Worm (Caenorhabditis elegans) whole organism, late embryonic: ENCODE results near the gene Y22D7AL.1.
A peak's percentile ranks its signal among the peaks of the same experiment; 100 is the strongest.

ENCODE experiments used
- C38D4.7 ChIP-seq: fragments of 200-800 bp; sonication (Bioruptor generic); optimal IDR thresholded peaks from 2 replicates; lab custom pipeline; 2018; ENCODE audit warnings: mild to moderate bottlenecking, missing genetic modification characterization, moderate library complexity, missing compliant biosample characterization
- F13H6.1 ChIP-seq: sonication (generic microtip); optimal IDR thresholded peaks from 2 replicates; lab custom pipeline; 2016; ENCODE audit warnings: missing genetic modification characterization, missing compliant biosample characterization
- K02D7.2 ChIP-seq: sonication (generic microtip); optimal IDR thresholded peaks from 2 replicates; lab custom pipeline; 2017; ENCODE audit warnings: mild to moderate bottlenecking, missing genetic modification characterization, missing compliant biosample characterization
- Y22D7AL.16 ChIP-seq: sonication (generic microtip); optimal IDR thresholded peaks from 2 replicates; lab custom pipeline; 2016; ENCODE audit warnings: missing genetic modification characterization, missing compliant biosample characterization
- ahr-1 ChIP-seq: sonication (generic microtip); optimal IDR thresholded peaks from 2 replicates; lab custom pipeline; 2016; ENCODE audit warnings: missing genetic modification characterization, missing compliant biosample characterization
- ceh-14 ChIP-seq: sonication (generic microtip); optimal IDR thresholded peaks from 2 replicates; lab custom pipeline; 2016; ENCODE audit warnings: missing genotype, missing genetic modification characterization, missing compliant biosample characterization
- ceh-18 ChIP-seq: sonication (generic microtip); optimal IDR thresholded peaks from 2 replicates; lab custom pipeline; 2016; ENCODE audit warnings: missing genetic modification characterization, missing compliant biosample characterization
- ceh-19 ChIP-seq: fragments of 200-800 bp; sonication (Bioruptor generic); optimal IDR thresholded peaks from 2 replicates; lab custom pipeline; 2018; ENCODE audit warnings: mild to moderate bottlenecking, missing genetic modification characterization, missing compliant biosample characterization
- ceh-2 ChIP-seq: sonication (generic microtip); optimal IDR thresholded peaks from 2 replicates; lab custom pipeline; 2016; ENCODE audit warnings: missing genotype, missing genetic modification characterization, missing compliant biosample characterization
- ceh-22 ChIP-seq: sonication (generic microtip); optimal IDR thresholded peaks from 2 replicates; lab custom pipeline; 2017; ENCODE audit warnings: missing biosample characterization, missing genetic modification characterization
- ceh-31 ChIP-seq: sonication (generic microtip); optimal IDR thresholded peaks from 2 replicates; lab custom pipeline; 2016; ENCODE audit warnings: missing genetic modification characterization, missing compliant biosample characterization
- ceh-48 ChIP-seq: sonication (generic microtip); optimal IDR thresholded peaks from 2 replicates; lab custom pipeline; 2016; ENCODE audit warnings: missing genetic modification characterization, inconsistent platforms, missing compliant biosample characterization
- ceh-9 ChIP-seq: sonication (generic microtip); optimal IDR thresholded peaks from 2 replicates; lab custom pipeline; 2016; ENCODE audit warnings: mild to moderate bottlenecking, missing genetic modification characterization, inconsistent platforms, missing compliant biosample characterization
- dmd-4 ChIP-seq: sonication (generic microtip); optimal IDR thresholded peaks from 2 replicates; lab custom pipeline; 2016; ENCODE audit warnings: borderline replicate concordance, missing genetic modification characterization, missing compliant biosample characterization
- dve-1 ChIP-seq: sonication (generic microtip); optimal IDR thresholded peaks from 2 replicates; lab custom pipeline; 2017; ENCODE audit warnings: antibody characterized with exemption, mild to moderate bottlenecking, missing genetic modification characterization, missing compliant biosample characterization
- elt-2 ChIP-seq: sonication (generic microtip); optimal IDR thresholded peaks from 2 replicates; lab custom pipeline; 2016; ENCODE audit warnings: missing genetic modification reagents, missing genetic modification characterization, missing compliant biosample characterization
- ets-4 ChIP-seq: sonication (generic microtip); optimal IDR thresholded peaks from 2 replicates; lab custom pipeline; 2016; ENCODE audit warnings: missing genetic modification characterization, missing compliant biosample characterization
- fax-1 ChIP-seq: sonication (generic microtip); optimal IDR thresholded peaks from 2 replicates; lab custom pipeline; 2016; ENCODE audit warnings: missing genotype, missing genetic modification characterization, missing compliant biosample characterization
- gmeb-2 ChIP-seq: sonication (generic microtip); optimal IDR thresholded peaks from 2 replicates; lab custom pipeline; 2016; ENCODE audit warnings: missing genetic modification characterization, inconsistent platforms, missing compliant biosample characterization
- hlh-13 ChIP-seq: fragments of 200-800 bp; sonication (Bioruptor generic); optimal IDR thresholded peaks from 2 replicates; lab custom pipeline; 2018; ENCODE audit warnings: mild to moderate bottlenecking, missing genetic modification characterization, missing compliant biosample characterization
- mec-3 ChIP-seq: sonication (generic microtip); optimal IDR thresholded peaks from 2 replicates; lab custom pipeline; 2016; ENCODE audit warnings: borderline replicate concordance, missing genetic modification characterization, missing compliant biosample characterization
- nfya-1 ChIP-seq: sonication (generic microtip); optimal IDR thresholded peaks from 2 replicates; lab custom pipeline; 2017; ENCODE audit warnings: missing genetic modification characterization, mild to moderate bottlenecking, missing compliant biosample characterization, antibody characterized with exemption, moderate library complexity
- odd-2 ChIP-seq: sonication (generic microtip); optimal IDR thresholded peaks from 2 replicates; lab custom pipeline; 2017; ENCODE audit warnings: antibody characterized with exemption, mild to moderate bottlenecking, missing genetic modification characterization, missing compliant biosample characterization
- pat-9 ChIP-seq: fragments of 200-800 bp; sonication (Bioruptor generic); optimal IDR thresholded peaks from 2 replicates; lab custom pipeline; 2018; ENCODE audit warnings: mild to moderate bottlenecking, missing genetic modification characterization, moderate library complexity, missing compliant biosample characterization
- pha-2 ChIP-seq: sonication (generic microtip); optimal IDR thresholded peaks from 2 replicates; lab custom pipeline; 2017; ENCODE audit warnings: mild to moderate bottlenecking, missing genetic modification characterization, missing compliant biosample characterization
- pha-4 ChIP-seq: fragments of 150-350 bp; optimal IDR thresholded peaks from 2 replicates; lab custom pipeline; 2018; ENCODE audit warnings: missing biosample characterization, missing genetic modification reagents, missing genetic modification characterization
- pqm-1 ChIP-seq: sonication (generic microtip); optimal IDR thresholded peaks from 2 replicates; lab custom pipeline; 2016; ENCODE audit warnings: missing genetic modification characterization, missing compliant biosample characterization
- ref-2 ChIP-seq: sonication (generic microtip); optimal IDR thresholded peaks from 2 replicates; lab custom pipeline; 2016; ENCODE audit warnings: missing genetic modification characterization, missing compliant biosample characterization
- rnt-1 ChIP-seq: sonication (generic microtip); optimal IDR thresholded peaks from 2 replicates; lab custom pipeline; 2016; ENCODE audit warnings: missing genetic modification characterization, missing compliant biosample characterization
- syd-9 ChIP-seq: sonication (generic microtip); optimal IDR thresholded peaks from 2 replicates; lab custom pipeline; 2016; ENCODE audit warnings: mild to moderate bottlenecking, missing genetic modification characterization, moderate library complexity, missing compliant biosample characterization
- ttx-3 ChIP-seq: sonication (generic microtip); optimal IDR thresholded peaks from 2 replicates; lab custom pipeline; 2016; ENCODE audit warnings: missing genetic modification reagents, missing genetic modification characterization, missing compliant biosample characterization
- unc-3 ChIP-seq, 2 experiments: fragments of 200-800 bp in 1 of 2; sonication (Bioruptor generic) in 1 of 2; sonication (generic microtip) in 1 of 2; conservative IDR thresholded peaks in 1 of 2; optimal IDR thresholded peaks in 1 of 2; 2 replicates each; pipeline versions ENCODE4 v1.3.6 to Lab custom; 2016 to 2022; ENCODE audit warnings: missing compliant biosample characterization in 2 of 2, missing genetic modification characterization in 2 of 2, missing genetic modification reagents in 1 of 2
- unc-55 ChIP-seq: sonication (generic microtip); optimal IDR thresholded peaks from 2 replicates; lab custom pipeline; 2017; ENCODE audit warnings: missing biosample characterization, missing genetic modification reagents, missing genetic modification characterization
- unc-86 ChIP-seq: sonication (generic microtip); optimal IDR thresholded peaks from 2 replicates; lab custom pipeline; 2016; ENCODE audit warnings: missing genetic modification characterization, missing compliant biosample characterization
- zip-5 ChIP-seq: sonication (generic microtip); optimal IDR thresholded peaks from 2 replicates; lab custom pipeline; 2016; ENCODE audit warnings: missing genetic modification characterization, missing compliant biosample characterization
- ztf-16 ChIP-seq: sonication (generic microtip); optimal IDR thresholded peaks from 2 replicates; lab custom pipeline; 2017; ENCODE audit warnings: missing genetic modification characterization, missing compliant biosample characterization

The Y22D7AL.1 gene

DNA sequence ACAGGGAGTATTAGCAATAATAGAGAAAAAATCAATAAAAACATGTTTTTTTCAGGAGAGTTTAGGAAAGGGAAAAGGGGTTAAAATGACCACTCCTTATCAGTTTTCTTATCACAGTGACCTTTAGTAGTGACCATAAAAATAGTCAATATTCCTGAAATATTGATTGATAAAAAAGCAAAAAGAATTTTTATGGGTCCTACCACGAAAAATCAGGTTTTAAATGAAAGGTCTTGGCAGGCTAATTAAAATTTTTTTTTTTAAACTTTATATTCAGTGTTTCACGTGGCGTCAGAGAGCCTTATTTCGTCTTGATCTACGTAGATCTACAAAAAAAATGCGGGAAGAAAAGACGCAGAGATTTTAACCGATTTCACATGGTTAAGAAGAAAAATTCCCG lies 5.1 kb downstream of the Y22D7AL.1 start, which contains the start of gene cht-4:
TSS of gene cht-4 (minus strand) at position 101 of the 400 bp plus-strand sequence.
- TF ChIP-seq unc-3 (GFP tag; conservative IDR thresholded peaks at IDR 0.05; lab: Robert Waterston, UW) (no peak), unc-3 (tag; optimal IDR thresholded peaks at IDR 0.05; lab: Kevin White, UChicago) (no peak), dmd-4 (tag; lab: Kevin White, UChicago) (no peak), elt-2 (peak; percentile 67), K02D7.2 (tag; lab: Kevin White, UChicago) (no peak), pha-2 (tag; lab: Kevin White, UChicago) (no peak)

DNA sequence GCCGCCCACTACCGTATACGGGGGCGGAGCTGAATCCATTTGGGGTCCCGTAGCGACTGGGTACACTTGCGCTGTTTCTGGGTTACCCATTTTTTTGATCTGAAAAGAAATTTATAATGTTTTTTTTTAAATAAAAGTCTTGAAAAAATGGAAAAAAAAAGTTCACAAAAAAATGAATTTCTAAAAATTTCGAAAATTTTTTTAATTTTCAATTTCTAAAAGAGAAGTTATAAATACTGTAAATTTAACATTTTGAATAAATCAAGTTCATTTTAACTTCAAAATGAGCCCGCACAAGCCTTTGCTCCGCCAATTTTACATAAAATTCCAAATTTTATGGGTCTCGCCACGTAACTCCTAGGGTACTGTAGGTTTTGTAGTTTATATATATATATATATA lies 7.5 kb downstream of the Y22D7AL.1 start, which contains the start of gene Y22D7AL.15:
TSS of gene Y22D7AL.15 (minus strand) at position 101 of the 400 bp plus-strand sequence.
- TF ChIP-seq ceh-14 (tag; lab: Kevin White, UChicago) (no peak), Y22D7AL.16 (peak; percentile 37), ceh-31 (tag; lab: Kevin White, UChicago) (no peak), ttx-3 (no peak)

DNA sequence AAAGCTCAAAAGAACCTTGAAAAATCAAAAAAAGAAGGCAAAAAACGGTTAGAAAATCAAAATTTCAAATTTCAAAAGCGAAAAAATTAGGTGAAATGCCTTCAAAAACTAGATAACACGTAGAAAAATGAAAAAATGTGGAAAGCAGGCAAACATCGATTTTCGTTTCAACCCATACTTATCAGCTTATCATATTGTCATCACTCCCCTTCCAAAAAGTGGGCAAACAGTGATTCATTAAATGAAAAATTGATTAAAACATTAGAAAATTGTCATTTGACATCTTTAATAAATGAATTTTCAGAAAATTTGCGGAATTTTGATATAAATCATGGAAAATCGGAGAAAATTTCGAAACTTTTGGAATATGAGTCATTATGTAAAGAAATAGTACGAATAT lies 8.8 kb downstream of the Y22D7AL.1 start:
- no peak for TF ChIP-seq ceh-31 (tag; lab: Kevin White, UChicago)
- TF ChIP-seq odd-2 (tag; lab: Kevin White, UChicago) = no peak
- TF ChIP-seq ref-2 (tag; lab: Kevin White, UChicago) = no peak
- TF ChIP-seq ahr-1 (tag; lab: Kevin White, UChicago) = no peak
- no peak for TF ChIP-seq ceh-2 (tag; lab: Kevin White, UChicago)
- no peak for TF ChIP-seq unc-55 (GFP tag; lab: Kevin White, UChicago)
- TF ChIP-seq zip-5 (tag; lab: Kevin White, UChicago) = no peak
- TF ChIP-seq ceh-48 = no peak
- no peak for TF ChIP-seq ets-4 (tag; lab: Kevin White, UChicago)
- TF ChIP-seq hlh-13 = no peak
- no peak for TF ChIP-seq nfya-1
- TF ChIP-seq fax-1 (tag; lab: Kevin White, UChicago) = no peak

DNA sequence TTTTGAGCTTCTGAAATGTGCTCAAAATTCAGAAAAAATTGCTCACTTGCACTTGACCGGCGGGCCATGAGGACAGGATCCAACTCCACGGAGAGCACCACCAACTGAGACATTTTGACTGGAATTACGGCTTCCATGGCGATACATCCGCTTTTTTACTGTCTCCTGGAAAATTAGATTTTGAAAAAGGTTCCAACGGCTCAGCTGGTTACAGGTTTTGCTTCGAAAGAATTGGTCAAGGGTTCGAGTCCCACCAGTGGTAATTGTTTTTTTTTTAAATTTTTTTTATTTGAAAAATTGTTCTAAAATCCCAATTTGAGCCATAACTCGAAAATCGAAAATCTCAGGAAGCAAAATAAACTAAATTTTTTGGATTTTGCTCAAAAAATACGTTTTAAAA lies 10.1 kb downstream of the Y22D7AL.1 start:
- TF ChIP-seq pqm-1 (tag; lab: Kevin White, UChicago) (no peak), mec-3 (tag; lab: Kevin White, UChicago) (no peak), odd-2 (tag; lab: Kevin White, UChicago) (no peak), pha-2 (tag; lab: Kevin White, UChicago) (no peak), ceh-2 (tag; lab: Kevin White, UChicago) (no peak), dmd-4 (tag; lab: Kevin White, UChicago) (no peak), unc-3 (GFP tag; conservative IDR thresholded peaks at IDR 0.05; lab: Robert Waterston, UW) (no peak), unc-3 (tag; optimal IDR thresholded peaks at IDR 0.05; lab: Kevin White, UChicago) (no peak), pha-4 (tag; lab: Kevin White, UChicago) (no peak), K02D7.2 (tag; lab: Kevin White, UChicago) (no peak), ceh-19 (GFP tag; lab: Kevin White, UChicago) (no peak), hlh-13 (no peak)

DNA sequence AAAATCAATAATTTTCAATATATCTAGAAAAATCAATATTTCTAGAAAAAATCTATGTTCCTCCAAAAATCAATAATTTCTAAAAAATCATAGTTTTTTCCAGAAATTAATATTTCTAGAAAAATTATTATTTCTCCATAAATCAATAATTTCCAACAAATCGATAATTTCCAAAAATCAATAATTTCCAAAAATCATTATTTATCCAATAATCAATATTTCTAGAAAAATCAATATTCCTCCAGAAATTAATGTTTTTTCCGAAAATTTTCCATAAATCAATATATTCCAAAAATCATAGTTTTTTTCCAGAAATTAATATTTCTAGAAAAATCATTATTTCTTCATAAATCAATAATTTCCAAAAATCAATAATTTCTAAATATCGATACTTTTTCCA lies 10.8 kb downstream of the Y22D7AL.1 start:
- TF ChIP-seq ceh-9 = no peak
- TF ChIP-seq pat-9 (tag; lab: Kevin White, UChicago) = no peak
- no peak for TF ChIP-seq ceh-14 (tag; lab: Kevin White, UChicago)
- no peak for TF ChIP-seq ceh-18 (tag; lab: Kevin White, UChicago)
- no peak for TF ChIP-seq F13H6.1 (tag; lab: Kevin White, UChicago)
- TF ChIP-seq C38D4.7 (GFP tag; lab: Kevin White, UChicago) = no peak
- no peak for TF ChIP-seq rnt-1 (tag; lab: Kevin White, UChicago)
- TF ChIP-seq unc-86 = no peak
- no peak for TF ChIP-seq ztf-16
- TF ChIP-seq ceh-31 (tag; lab: Kevin White, UChicago) = no peak
- no peak for TF ChIP-seq gmeb-2
- TF ChIP-seq ceh-22 = no peak
- TF ChIP-seq syd-9 (tag; lab: Kevin White, UChicago) = no peak
- no peak for TF ChIP-seq dve-1
- no peak for TF ChIP-seq ahr-1 (tag; lab: Kevin White, UChicago)
- TF ChIP-seq pqm-1 (tag; lab: Kevin White, UChicago) = no peak
